Fruit fly (Drosophila melanogaster) whole organism, embryonic: ENCODE results near the gene CG6041.
A peak's percentile ranks its signal among the peaks of the same experiment; 100 is the strongest.

Experiments
- Adf1 ChIP-seq: fragments of 200-800 bp; sonication (Bioruptor generic); IDR thresholded peaks from 2 replicates; pipeline ENCODE4 v1.3.6; 2022; ENCODE audit warnings: missing biosample characterization, missing genetic modification characterization
- Bteb2 ChIP-seq: fragments of 200-800 bp; sonication (Bioruptor generic); optimal IDR thresholded peaks from 2 replicates; lab custom pipeline; 2016; ENCODE audit warnings: missing biosample characterization, missing genetic modification characterization
- CG10147 ChIP-seq: fragments of 200-800 bp; sonication (Bioruptor generic); optimal IDR thresholded peaks from 2 replicates; lab custom pipeline; 2019; ENCODE audit warnings: missing biosample characterization, mild to moderate bottlenecking, missing genetic modification characterization, moderate library complexity
- CG11093 ChIP-seq: fragments of 200-800 bp; sonication (Bioruptor generic); IDR thresholded peaks from 3 replicates; pipeline ENCODE4 v1.3.6; 2022; ENCODE audit warnings: missing biosample characterization, missing genetic modification characterization
- CG15269 ChIP-seq: fragments of 200-800 bp; sonication (Bioruptor generic); optimal IDR thresholded peaks from 2 replicates; lab custom pipeline; 2018; ENCODE audit warnings: missing biosample characterization, mild to moderate bottlenecking, missing genetic modification characterization, moderate library complexity
- CG1529 ChIP-seq: fragments of 200-800 bp; sonication (Bioruptor generic); optimal IDR thresholded peaks from 3 replicates; lab custom pipeline; 2018; ENCODE audit warnings: missing biosample characterization, missing genetic modification characterization
- CG16779 ChIP-seq: fragments of 200-800 bp; sonication (Bioruptor generic); IDR thresholded peaks from 2 replicates; pipeline ENCODE4 v1.3.6; 2022; ENCODE audit warnings: missing biosample characterization, missing genetic modification characterization
- CG16813 ChIP-seq: fragments of 200-800 bp; sonication (Bioruptor generic); IDR thresholded peaks from 3 replicates; pipeline ENCODE4 v1.3.6; 2022; ENCODE audit warnings: missing biosample characterization, missing genetic modification characterization; ENCODE audit not compliant: partially characterized antibody
- CG17359 ChIP-seq: fragments of 200-800 bp; sonication (Bioruptor generic); optimal IDR thresholded peaks from 3 replicates; lab custom pipeline; 2018; ENCODE audit warnings: missing biosample characterization, mild to moderate bottlenecking, missing genetic modification characterization, moderate library complexity
- CG1832 ChIP-seq: fragments of 200-800 bp; sonication (Bioruptor generic); optimal IDR thresholded peaks from 2 replicates; lab custom pipeline; 2017; ENCODE audit warnings: missing biosample characterization, mild to moderate bottlenecking, missing genetic modification characterization, inconsistent platforms
- CG3065 ChIP-seq: fragments of 200-800 bp; sonication (Bioruptor generic); optimal IDR thresholded peaks from 2 replicates; lab custom pipeline; 2016; ENCODE audit warnings: missing biosample characterization, missing genetic modification characterization
- CG33557 ChIP-seq: fragments of 200-800 bp; sonication (Bioruptor generic); optimal IDR thresholded peaks from 2 replicates; lab custom pipeline; 2019; ENCODE audit warnings: missing biosample characterization, mild to moderate bottlenecking, missing genetic modification characterization, moderate library complexity
- CG3838 ChIP-seq: fragments of 200-800 bp; sonication (Bioruptor generic); optimal IDR thresholded peaks from 3 replicates; lab custom pipeline; 2016; ENCODE audit warnings: missing biosample characterization, missing genetic modification characterization
- CG4282 ChIP-seq: fragments of 200-800 bp; sonication (Bioruptor generic); optimal IDR thresholded peaks from 2 replicates; lab custom pipeline; 2016; ENCODE audit warnings: missing biosample characterization, missing genetic modification characterization
- D ChIP-seq, 2 experiments: fragments of 200-800 bp in 1 of 2; fragments of >200 bp in 1 of 2; sonication (Bioruptor generic) in 1 of 2; optimal IDR thresholded peaks; 2 replicates in 1 of 2; 3 replicates in 1 of 2; lab custom pipeline; 2017; ENCODE audit warnings: mild to moderate bottlenecking in 1 of 2, missing biosample characterization in 1 of 2, missing genetic modification characterization in 1 of 2, missing genetic modification reagents in 1 of 2
- GATAe ChIP-seq: fragments of 200-800 bp; sonication (Bioruptor generic); conservative IDR thresholded peaks from 2 replicates; pipeline ENCODE4 v1.3.6; 2022; ENCODE audit warnings: missing biosample characterization, missing genetic modification characterization
- HLH4C ChIP-seq: fragments of 200-800 bp; sonication (Bioruptor generic); IDR thresholded peaks from 3 replicates; pipeline ENCODE4 v1.3.6; 2022; ENCODE audit warnings: missing biosample characterization, missing genetic modification characterization; ENCODE audit not compliant: partially characterized antibody
- Hand ChIP-seq: fragments of 200-800 bp; sonication (Bioruptor generic); optimal IDR thresholded peaks from 2 replicates; lab custom pipeline; 2017; ENCODE audit warnings: mild to moderate bottlenecking, missing biosample characterization, missing genetic modification reagents, missing genetic modification characterization
- HmgD ChIP-seq: fragments of 200-800 bp; sonication (Bioruptor generic); optimal IDR thresholded peaks from 3 replicates; lab custom pipeline; 2016; ENCODE audit warnings: missing biosample characterization, missing genetic modification characterization
- Hmx ChIP-seq: fragments of 200-800 bp; sonication (Bioruptor generic); optimal IDR thresholded peaks from 2 replicates; lab custom pipeline; 2016; ENCODE audit warnings: missing biosample characterization, missing genetic modification characterization
- Hsf ChIP-seq: fragments of 200-800 bp; sonication (Bioruptor generic); optimal IDR thresholded peaks from 3 replicates; lab custom pipeline; 2016; ENCODE audit warnings: missing biosample characterization, missing genetic modification characterization
- MESR4 ChIP-seq: fragments of 200-800 bp; sonication (Bioruptor generic); optimal IDR thresholded peaks from 2 replicates; lab custom pipeline; 2018; ENCODE audit warnings: missing biosample characterization, mild to moderate bottlenecking, missing genetic modification characterization, moderate library complexity
- Max ChIP-seq: fragments of 200-800 bp; sonication (Bioruptor generic); optimal IDR thresholded peaks from 2 replicates; lab custom pipeline; 2016; ENCODE audit warnings: missing biosample characterization, mild to moderate bottlenecking, missing genetic modification characterization
- Med ChIP-seq: fragments of 200-800 bp; sonication (Bioruptor generic); peaks from one replicate; lab custom pipeline; 2016; ENCODE audit warnings: missing biosample characterization, missing genetic modification characterization, mild to moderate bottlenecking, inconsistent platforms, moderate library complexity
- Sin3A ChIP-seq: fragments of >200 bp; optimal IDR thresholded peaks from 2 replicates; lab custom pipeline; 2018
- Sox100B ChIP-seq: fragments of 200-800 bp; sonication (Bioruptor generic); optimal IDR thresholded peaks from 3 replicates; lab custom pipeline; 2018; ENCODE audit warnings: missing biosample characterization, mild to moderate bottlenecking, missing genetic modification characterization
- Spps ChIP-seq: fragments of 200-800 bp; sonication (Bioruptor generic); optimal IDR thresholded peaks from 2 replicates; lab custom pipeline; 2018; ENCODE audit warnings: missing biosample characterization, mild to moderate bottlenecking, missing genetic modification characterization
- YL-1 ChIP-seq: fragments of 200-800 bp; sonication (Bioruptor generic); optimal IDR thresholded peaks from 3 replicates; lab custom pipeline; 2017; ENCODE audit warnings: missing biosample characterization, mild to moderate bottlenecking, missing genetic modification characterization
- bab2 ChIP-seq: fragments of 200-800 bp; sonication (Bioruptor generic); optimal IDR thresholded peaks from 2 replicates; lab custom pipeline; 2016; ENCODE audit warnings: missing biosample characterization, missing genetic modification characterization
- caup ChIP-seq: fragments of 200-800 bp; sonication (Bioruptor generic); optimal IDR thresholded peaks from 3 replicates; lab custom pipeline; 2017; ENCODE audit warnings: missing biosample characterization, mild to moderate bottlenecking, missing genetic modification characterization, moderate library complexity; ENCODE audit not compliant: severe bottlenecking
- cg ChIP-seq: fragments of 200-800 bp; sonication (Bioruptor generic); optimal IDR thresholded peaks from 3 replicates; lab custom pipeline; 2019; ENCODE audit warnings: missing biosample characterization, mild to moderate bottlenecking, missing genetic modification characterization, moderate library complexity
- croc ChIP-seq: fragments of 200-800 bp; sonication (Bioruptor generic); conservative IDR thresholded peaks from 3 replicates; pipeline ENCODE4 v1.3.6; 2022; ENCODE audit warnings: missing biosample characterization, missing genetic modification characterization
- dimm ChIP-seq: fragments of 200-800 bp; sonication (Bioruptor generic); IDR thresholded peaks from 2 replicates; pipeline ENCODE4 v1.3.6; 2022; ENCODE audit warnings: missing biosample characterization, missing genetic modification characterization
- disco-r ChIP-seq: fragments of 200-800 bp; sonication (Bioruptor generic); optimal IDR thresholded peaks from 2 replicates; lab custom pipeline; 2016; ENCODE audit warnings: missing biosample characterization, missing genetic modification characterization
- eve ChIP-seq, 2 experiments: fragments of >200 bp; optimal IDR thresholded peaks; 2 replicates each; lab custom pipeline; 2017; ENCODE audit warnings: missing biosample characterization in 2 of 2, missing genetic modification characterization in 2 of 2
- fu2 ChIP-seq: fragments of 200-800 bp; sonication (Bioruptor generic); optimal IDR thresholded peaks from 2 replicates; lab custom pipeline; 2016; ENCODE audit warnings: missing biosample characterization, missing genetic modification characterization
- grn ChIP-seq: fragments of 200-800 bp; sonication (Bioruptor generic); optimal IDR thresholded peaks from 3 replicates; lab custom pipeline; 2017; ENCODE audit warnings: missing biosample characterization, missing genetic modification characterization
- hkb ChIP-seq, 2 experiments: fragments of 200-800 bp in 1 of 2; fragments of >200 bp in 1 of 2; sonication (Bioruptor generic) in 1 of 2; IDR thresholded peaks in 1 of 2; optimal IDR thresholded peaks in 1 of 2; 2 replicates each; pipeline versions ENCODE4 v1.3.6 to Lab custom; 2017 to 2022; ENCODE audit warnings: missing biosample characterization in 1 of 2, missing genetic modification characterization in 1 of 2
- kay ChIP-seq: fragments of 200-800 bp; sonication (Bioruptor generic); optimal IDR thresholded peaks from 2 replicates; lab custom pipeline; 2016; ENCODE audit warnings: missing biosample characterization, missing genetic modification characterization
- lola ChIP-seq, 3 experiments: fragments of >200 bp in 2 of 3; fragments of 200-800 bp in 1 of 3; sonication (Bioruptor generic) in 1 of 3; optimal IDR thresholded peaks; 2 replicates each; lab custom pipeline; 2017 to 2019; ENCODE audit warnings: missing biosample characterization in 3 of 3, missing genetic modification characterization in 3 of 3, mild to moderate bottlenecking in 1 of 3, moderate library complexity in 1 of 3
- pnt ChIP-seq: fragments of 200-800 bp; sonication (Bioruptor generic); optimal IDR thresholded peaks from 3 replicates; lab custom pipeline; 2016; ENCODE audit warnings: missing biosample characterization, missing genetic modification characterization
- run ChIP-seq: fragments of 200-800 bp; sonication (Bioruptor generic); optimal IDR thresholded peaks from 3 replicates; lab custom pipeline; 2018; ENCODE audit warnings: missing biosample characterization, mild to moderate bottlenecking, missing genetic modification characterization
- sd ChIP-seq: fragments of 200-800 bp; sonication (Bioruptor generic); optimal IDR thresholded peaks from 3 replicates; lab custom pipeline; 2018; ENCODE audit warnings: missing biosample characterization, mild to moderate bottlenecking, missing genetic modification characterization, moderate library complexity
- sima ChIP-seq: fragments of 200-800 bp; sonication (Bioruptor generic); optimal IDR thresholded peaks from 2 replicates; lab custom pipeline; 2016; ENCODE audit warnings: missing biosample characterization, missing genetic modification characterization
- slbo ChIP-seq: fragments of 200-800 bp; sonication (Bioruptor generic); IDR thresholded peaks from 2 replicates; pipeline ENCODE4 v1.3.6; 2022; ENCODE audit warnings: missing biosample characterization, missing genetic modification characterization
- tna ChIP-seq: fragments of 200-800 bp; sonication (Bioruptor generic); IDR thresholded peaks from 2 replicates; pipeline ENCODE4 v1.3.6; 2022; ENCODE audit warnings: missing biosample characterization, missing genetic modification characterization; ENCODE audit not compliant: partially characterized antibody
- vfl ChIP-seq: fragments of 200-800 bp; sonication (Bioruptor generic); optimal IDR thresholded peaks from 2 replicates; lab custom pipeline; 2016; ENCODE audit warnings: missing biosample characterization, missing genetic modification characterization
- yki ChIP-seq: fragments of >200 bp; optimal IDR thresholded peaks from 3 replicates; lab custom pipeline; 2018
- zen ChIP-seq: fragments of 200-800 bp; sonication (Bioruptor generic); optimal IDR thresholded peaks from 3 replicates; lab custom pipeline; 2018; ENCODE audit warnings: missing biosample characterization, mild to moderate bottlenecking, missing genetic modification characterization, moderate library complexity
- zfh1 ChIP-seq: fragments of 200-800 bp; sonication (Bioruptor generic); IDR thresholded peaks from 3 replicates; pipeline ENCODE4 v1.3.6; 2022; ENCODE audit warnings: missing biosample characterization, missing genetic modification characterization

Gene CG6041

dm6 chrX:5901628-5902213 is 46.2 kb upstream of the CG6041 start (continued):
- no peak for TF ChIP-seq MESR4 (GFP tag; lab: Kevin White, UChicago)
- no peak for TF ChIP-seq eve (GFP tag; optimal IDR thresholded peaks at IDR 0.05; lab: Kevin White, UChicago)
- TF ChIP-seq CG3838, result no peak
- TF ChIP-seq Med, result peak; percentile 77
- TF ChIP-seq sd (tag; lab: Kevin White, UChicago), result peak; percentile 74
- TF ChIP-seq hkb (optimal IDR thresholded peaks at IDR 0.05; lab: Kevin White, UChicago), result no peak
- TF ChIP-seq hkb (GFP tag; IDR thresholded peaks at IDR 0.05; lab: Robert Waterston, UW), result 0 out of 2 replicates have a peak, but pooled peaks have one; percentile 27
- peak; percentile 1 for TF ChIP-seq CG33557 (GFP tag; lab: Kevin White, UChicago)
- peak; percentile 16 for TF ChIP-seq CG15269
- TF ChIP-seq dimm (GFP tag; lab: Robert Waterston, UW), result no peak
- no peak for TF ChIP-seq Hand
- peak; percentile 20 for TF ChIP-seq CG4282
- TF ChIP-seq fu2 (GFP tag; lab: Kevin White, UChicago), result no peak
- TF ChIP-seq HmgD, result peak; percentile 59
- no peak for TF ChIP-seq vfl
- TF ChIP-seq Sox100B (GFP tag; lab: Kevin White, UChicago), result no peak
- TF ChIP-seq caup (GFP tag; lab: Kevin White, UChicago), result peak; percentile 23
- TF ChIP-seq YL-1, result peak; percentile 35
- TF ChIP-seq cg (GFP tag; lab: Kevin White, UChicago), result peak; percentile 90
- TF ChIP-seq kay, result no peak
- peak; percentile 99 for TF ChIP-seq Adf1 (GFP tag; lab: Robert Waterston, UW)
- TF ChIP-seq Hmx (GFP tag; lab: Kevin White, UChicago), result no peak
- TF ChIP-seq Max (GFP tag; lab: Kevin White, UChicago), result peak; percentile 0
- no peak for TF ChIP-seq bab2 (GFP tag; lab: Kevin White, UChicago)
- no peak for TF ChIP-seq CG11093
- peak; percentile 37; the same call in 1 of the 3 replicates for TF ChIP-seq zfh1 (GFP tag; lab: Robert Waterston, UW)
- TF ChIP-seq pnt (GFP tag; lab: Kevin White, UChicago), result no peak
- TF ChIP-seq CG16813 (GFP tag; lab: Robert Waterston, UW), result no peak
- TF ChIP-seq GATAe (GFP tag; lab: Robert Waterston, UW), result no peak
- TF ChIP-seq disco-r, result no peak
- TF ChIP-seq slbo (GFP tag; lab: Robert Waterston, UW), result no peak
- peak; percentile 58; the same call in 1 of the 2 replicates for TF ChIP-seq CG16779 (GFP tag; lab: Robert Waterston, UW)
- no peak for TF ChIP-seq HLH4C (GFP tag; lab: Robert Waterston, UW)
- TF ChIP-seq CG3065, result no peak
- TF ChIP-seq zen (tag; lab: Kevin White, UChicago), result peak; percentile 5
- no peak for TF ChIP-seq Hsf
- no peak for TF ChIP-seq Sin3A (lab: Kevin White, UChicago)
- no peak for TF ChIP-seq CG10147
- TF ChIP-seq CG17359, result peak; percentile 6
- no peak for TF ChIP-seq lola (GFP tag; optimal IDR thresholded peaks at IDR 0.05; lab: Kevin White, UChicago)
- no peak for TF ChIP-seq Spps (tag; lab: Kevin White, UChicago)
- no peak for TF ChIP-seq run (tag; lab: Kevin White, UChicago)
- TF ChIP-seq tna (GFP tag; lab: Robert Waterston, UW), result no peak
- TF ChIP-seq Bteb2 (GFP tag; lab: Kevin White, UChicago), result no peak
- no peak for TF ChIP-seq sima (GFP tag; lab: Kevin White, UChicago)
- no peak for TF ChIP-seq croc
- no peak for TF ChIP-seq yki
- TF ChIP-seq CG1832 (GFP tag; lab: Kevin White, UChicago), result peak; percentile 95
- no peak for TF ChIP-seq grn
- no peak for TF ChIP-seq CG1529 (GFP tag; lab: Kevin White, UChicago)
- no peak for TF ChIP-seq D (optimal IDR thresholded peaks at IDR 0.05; lab: Kevin White, UChicago)
- no peak for TF ChIP-seq D (GFP tag; optimal IDR thresholded peaks at IDR 0.05; lab: Kevin White, UChicago)
